Fruit fly (Drosophila melanogaster): ENCODE data around the gene CG12817.

Gene CG12817

DNA sequence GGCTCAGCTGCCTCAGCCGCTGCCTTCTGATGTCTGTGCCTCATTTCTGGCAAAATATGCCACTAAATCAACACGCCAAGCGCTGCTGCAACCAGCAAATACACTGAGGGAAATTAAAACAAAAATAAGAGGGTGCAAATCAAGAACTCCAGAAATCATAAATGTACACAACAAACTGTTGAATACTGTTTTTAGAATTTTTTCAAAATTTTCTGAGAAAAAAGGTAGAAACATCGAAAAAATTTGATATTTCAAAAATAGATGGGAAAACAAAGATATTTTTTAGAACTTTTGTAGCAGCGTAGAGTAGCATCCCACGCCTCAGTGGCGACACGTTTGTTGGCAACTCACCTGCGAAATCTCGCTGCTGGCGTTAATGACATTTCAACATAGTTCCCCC, 48.2 kb upstream of the CG12817 start (continued):
- TF ChIP-seq bcd (GFP tag; optimal IDR thresholded peaks at IDR 0.05) = no peak
- no peak for TF ChIP-seq Awh (GFP tag; IDR thresholded peaks at IDR 0.05)
- no peak for TF ChIP-seq CG17359 (tag; optimal IDR thresholded peaks at IDR 0.05)
- no peak for TF ChIP-seq tx (GFP tag; optimal IDR thresholded peaks at IDR 0.05)
- TF ChIP-seq CG2199 (GFP tag; IDR thresholded peaks at IDR 0.05) = no peak
- no peak for TF ChIP-seq Six4 (GFP tag; optimal IDR thresholded peaks at IDR 0.05)
- TF ChIP-seq grau (tag; optimal IDR thresholded peaks at IDR 0.05) = peak; percentile 25
- no peak for TF ChIP-seq NC2β (GFP tag; optimal IDR thresholded peaks at IDR 0.05)
- no peak for TF ChIP-seq CG10959 (GFP tag; IDR thresholded peaks at IDR 0.05)
- no peak for TF ChIP-seq hkb (optimal IDR thresholded peaks at IDR 0.05)
- peak; percentile 64; the same call in 1 of the 2 replicates for TF ChIP-seq hkb (GFP tag; IDR thresholded peaks at IDR 0.05)
- TF ChIP-seq NFAT (GFP tag; IDR thresholded peaks at IDR 0.05) = no peak
- no peak for TF ChIP-seq CG18476 (GFP tag; optimal IDR thresholded peaks at IDR 0.05)
- peak; percentile 38 for TF ChIP-seq CG15269 (tag; optimal IDR thresholded peaks at IDR 0.05)
- no peak for TF ChIP-seq Gsc (GFP tag; IDR thresholded peaks at IDR 0.05)
- no peak for TF ChIP-seq Fer2 (tag; optimal IDR thresholded peaks at IDR 0.05)
- TF ChIP-seq trh (GFP tag; optimal IDR thresholded peaks at IDR 0.05) = no peak
- TF ChIP-seq Sin3A (optimal IDR thresholded peaks at IDR 0.05) = no peak
- no peak for TF ChIP-seq CG32767 (GFP tag; IDR thresholded peaks at IDR 0.05)
- no peak for TF ChIP-seq cad (GFP tag; optimal IDR thresholded peaks at IDR 0.05)
- TF ChIP-seq repo (GFP tag; optimal IDR thresholded peaks at IDR 0.05) = no peak
- no peak for TF ChIP-seq her (GFP tag; optimal IDR thresholded peaks at IDR 0.05)
- no peak for TF ChIP-seq fd96Cb (tag; optimal IDR thresholded peaks at IDR 0.05)
- no peak for TF ChIP-seq dimm (GFP tag; IDR thresholded peaks at IDR 0.05)
- TF ChIP-seq NC2α (GFP tag; optimal IDR thresholded peaks at IDR 0.05) = no peak
- TF ChIP-seq Opbp (GFP tag; IDR thresholded peaks at IDR 0.05; ENCODE audit: partially characterized antibody) = no peak
- TF ChIP-seq lilli (GFP tag; optimal IDR thresholded peaks at IDR 0.05) = no peak
- no peak for TF ChIP-seq sens-2 (GFP tag; IDR thresholded peaks at IDR 0.05)
- peak in 1 of 2 experiments; percentile 64 for TF ChIP-seq Hr51 (GFP tag; optimal IDR thresholded peaks at IDR 0.05)
- peak; percentile 6 for TF ChIP-seq bab2 (GFP tag; optimal IDR thresholded peaks at IDR 0.05)
- no peak for TF ChIP-seq Hmr (GFP tag; optimal IDR thresholded peaks at IDR 0.05)
- TF ChIP-seq Ets65A (GFP tag) = no peak
- 0 out of 3 replicates have a peak, but pooled peaks have one; percentile 33 for TF ChIP-seq CG17361 (GFP tag; IDR thresholded peaks at IDR 0.05)
- no peak for TF ChIP-seq pita (GFP tag; optimal IDR thresholded peaks at IDR 0.05)
- no peak for TF ChIP-seq wdn (GFP tag; IDR thresholded peaks at IDR 0.05)
- no peak for TF ChIP-seq HLH3B (GFP tag; IDR thresholded peaks at IDR 0.05)
- TF ChIP-seq CG4424 (GFP tag; optimal IDR thresholded peaks at IDR 0.05) = no peak
- no peak for TF ChIP-seq Bteb2 (GFP tag; optimal IDR thresholded peaks at IDR 0.05)
- TF ChIP-seq Ssrp (tag; optimal IDR thresholded peaks at IDR 0.05) = peak; percentile 6
- TF ChIP-seq bsh (GFP tag; optimal IDR thresholded peaks at IDR 0.05) = no peak
- no peak for TF ChIP-seq Meics (GFP tag; optimal IDR thresholded peaks at IDR 0.05)
- TF ChIP-seq Optix (GFP tag; IDR thresholded peaks at IDR 0.05) = no peak
- no peak for TF ChIP-seq dan (GFP tag; IDR thresholded peaks at IDR 0.05)
- peak; percentile 8 for TF ChIP-seq sd (tag; optimal IDR thresholded peaks at IDR 0.05)
- TF ChIP-seq lola (GFP tag; optimal IDR thresholded peaks at IDR 0.05) = no peak
- TF ChIP-seq CG1233 (GFP tag; optimal IDR thresholded peaks at IDR 0.05) = no peak
- no peak for TF ChIP-seq pzg (GFP tag; optimal IDR thresholded peaks at IDR 0.05)
- no peak for TF ChIP-seq Hr39 (optimal IDR thresholded peaks at IDR 0.05)
- TF ChIP-seq Pdp1 (GFP tag; optimal IDR thresholded peaks at IDR 0.05) = peak in 1 of 2 experiments; percentile 10
- TF ChIP-seq CG16815 (GFP tag; optimal IDR thresholded peaks at IDR 0.05) = no peak
- no peak for TF ChIP-seq az2 (GFP tag; optimal IDR thresholded peaks at IDR 0.05)
- no peak for TF ChIP-seq Dip3 (GFP tag; optimal IDR thresholded peaks at IDR 0.05)
- TF ChIP-seq CG30403 (GFP tag; optimal IDR thresholded peaks at IDR 0.05) = peak; percentile 31
